Worm (Caenorhabditis elegans) whole organism, young adult: Measurements from ENCODE around the gene F11A5.13.

ENCODE experiments used
- B0035.1 ChIP-seq: sonication (generic microtip); optimal IDR thresholded peaks from 2 replicates; lab custom pipeline; 2016; ENCODE audit warnings: missing genetic modification characterization, mild to moderate bottlenecking, missing compliant biosample characterization, missing genotype, missing genetic modification reagents
- B0336.3 ChIP-seq: fragments of 200-800 bp; sonication (Bioruptor generic); IDR thresholded peaks from 2 replicates; pipeline ENCODE4 v1.3.6; 2022; ENCODE audit warnings: missing genetic modification characterization, missing compliant biosample characterization
- D2030.7 ChIP-seq: fragments of 200-800 bp; sonication (Bioruptor generic); IDR thresholded peaks from 2 replicates; pipeline ENCODE4 v1.3.6; 2022; ENCODE audit warnings: missing genetic modification reagents, missing genetic modification characterization, missing compliant biosample characterization
- F23B12.7 ChIP-seq: sonication (generic microtip); optimal IDR thresholded peaks from 2 replicates; lab custom pipeline; 2017; ENCODE audit warnings: missing genetic modification characterization, mild to moderate bottlenecking, missing compliant biosample characterization, antibody characterized with exemption, moderate library complexity; ENCODE audit not compliant: insufficient read depth
- F49E8.2 ChIP-seq: sonication (generic microtip); optimal IDR thresholded peaks from 3 replicates; lab custom pipeline; 2017; ENCODE audit warnings: missing genetic modification characterization, mild to moderate bottlenecking, missing compliant biosample characterization, antibody characterized with exemption, moderate library complexity; ENCODE audit not compliant: insufficient read depth
- F57C9.4 ChIP-seq: sonication (generic microtip); optimal IDR thresholded peaks from 2 replicates; lab custom pipeline; 2017; ENCODE audit warnings: mild to moderate bottlenecking, missing genetic modification characterization, missing compliant biosample characterization
- K11D2.4 ChIP-seq: fragments of 200-800 bp; sonication (Bioruptor generic); IDR thresholded peaks from 2 replicates; pipeline ENCODE4 v1.3.6; 2022; ENCODE audit warnings: missing genetic modification reagents, missing genetic modification characterization, missing compliant biosample characterization
- K12H6.12 ChIP-seq: fragments of 200-800 bp; sonication (Bioruptor generic); optimal IDR thresholded peaks from 2 replicates; lab custom pipeline; 2018; ENCODE audit warnings: mild to moderate bottlenecking, missing genetic modification characterization, missing compliant biosample characterization
- Y53F4B.3 ChIP-seq: fragments of 200-800 bp; sonication (Bioruptor generic); IDR thresholded peaks from 2 replicates; pipeline ENCODE4 v1.3.6; 2022; ENCODE audit warnings: missing genetic modification reagents, missing genetic modification characterization, missing compliant biosample characterization
- Y67H2A.10 ChIP-seq: fragments of 200-800 bp; sonication (Bioruptor generic); conservative IDR thresholded peaks from 2 replicates; pipeline ENCODE4 v1.3.6; 2022; ENCODE audit warnings: missing genetic modification reagents, missing genetic modification characterization, missing compliant biosample characterization
- aptf-2 ChIP-seq: fragments of 200-800 bp; sonication (Bioruptor generic); conservative IDR thresholded peaks from 2 replicates; pipeline ENCODE4 v1.3.6; 2022; ENCODE audit warnings: missing genetic modification reagents, missing genetic modification characterization, missing compliant biosample characterization
- aptf-3 ChIP-seq: fragments of 200-800 bp; sonication (Bioruptor generic); IDR thresholded peaks from 2 replicates; pipeline ENCODE4 v1.3.6; 2022; ENCODE audit warnings: missing genetic modification characterization, missing compliant biosample characterization
- attf-5 ChIP-seq: fragments of 200-800 bp; sonication (Bioruptor generic); optimal IDR thresholded peaks from 2 replicates; lab custom pipeline; 2018; ENCODE audit warnings: mild to moderate bottlenecking, missing genetic modification characterization, missing compliant biosample characterization
- ceh-79 ChIP-seq: sonication (generic microtip); optimal IDR thresholded peaks from 2 replicates; lab custom pipeline; 2017; ENCODE audit warnings: mild to moderate bottlenecking, missing genetic modification characterization, missing compliant biosample characterization
- him-1 ChIP-seq: sonication (generic microtip); optimal IDR thresholded peaks from 2 replicates; lab custom pipeline; 2016; ENCODE audit warnings: missing genotype, missing genetic modification reagents, missing genetic modification characterization, missing compliant biosample characterization
- hlh-12 ChIP-seq: sonication (generic microtip); optimal IDR thresholded peaks from 2 replicates; lab custom pipeline; 2016; ENCODE audit warnings: missing genetic modification characterization, missing compliant biosample characterization
- hlh-26 ChIP-seq: fragments of 200-800 bp; sonication (Bioruptor generic); conservative IDR thresholded peaks from 2 replicates; pipeline ENCODE4 v1.3.6; 2022; ENCODE audit warnings: missing genetic modification reagents, missing genetic modification characterization, missing compliant biosample characterization
- hsf-1 ChIP-seq: fragments of 200-800 bp; sonication (Bioruptor generic); IDR thresholded peaks from 2 replicates; pipeline ENCODE4 v1.3.6; 2022; ENCODE audit warnings: missing genetic modification reagents, missing genetic modification characterization, missing compliant biosample characterization
- lin-40 ChIP-seq: sonication (generic microtip); optimal IDR thresholded peaks from 2 replicates; lab custom pipeline; 2016; ENCODE audit warnings: missing genetic modification characterization, mild to moderate bottlenecking, missing compliant biosample characterization, missing genotype, missing genetic modification reagents
- lsl-1 ChIP-seq: fragments of 200-800 bp; sonication (Bioruptor generic); optimal IDR thresholded peaks from 2 replicates; lab custom pipeline; 2018; ENCODE audit warnings: mild to moderate bottlenecking, missing genetic modification characterization, moderate library complexity, missing compliant biosample characterization
- mel-28 ChIP-seq: sonication (generic microtip); optimal IDR thresholded peaks from 2 replicates; lab custom pipeline; 2016; ENCODE audit warnings: borderline replicate concordance, mild to moderate bottlenecking, missing genetic modification characterization, missing compliant biosample characterization
- nfya-1 ChIP-seq: sonication (generic microtip); optimal IDR thresholded peaks from 2 replicates; lab custom pipeline; 2017; ENCODE audit warnings: antibody characterized with exemption, missing compliant biosample characterization, missing genetic modification characterization, borderline replicate concordance; ENCODE audit not compliant: insufficient read depth
- nfya-2 ChIP-seq: fragments of 200-800 bp; sonication (Bioruptor generic); IDR thresholded peaks from 2 replicates; pipeline ENCODE4 v1.3.6; 2022; ENCODE audit warnings: missing genetic modification reagents, missing genetic modification characterization, missing compliant biosample characterization
- nhr-179 ChIP-seq: sonication (generic microtip); optimal IDR thresholded peaks from 2 replicates; lab custom pipeline; 2016; ENCODE audit warnings: mild to moderate bottlenecking, missing genetic modification characterization, missing compliant biosample characterization
- nhr-90 ChIP-seq: sonication (generic microtip); optimal IDR thresholded peaks from 2 replicates; lab custom pipeline; 2016; ENCODE audit warnings: missing genotype, mild to moderate bottlenecking, missing genetic modification characterization, missing compliant biosample characterization
- rcor-1 ChIP-seq: fragments of 200-800 bp; sonication (Bioruptor generic); IDR thresholded peaks from 2 replicates; pipeline ENCODE4 v1.3.6; 2022; ENCODE audit warnings: missing genetic modification reagents, missing genetic modification characterization, missing compliant biosample characterization
- snpc-1.3 ChIP-seq: sonication (generic microtip); optimal IDR thresholded peaks from 2 replicates; lab custom pipeline; 2017; ENCODE audit warnings: missing genetic modification characterization, mild to moderate bottlenecking, missing compliant biosample characterization, antibody characterized with exemption, moderate library complexity, missing genotype, missing genetic modification reagents; ENCODE audit not compliant: insufficient read depth
- snpc-4 ChIP-seq, 5 experiments: fragments of 150-350 bp in 1 of 5; sonication (generic microtip) in 4 of 5; optimal IDR thresholded peaks; 2 replicates each; lab custom pipeline; 2014 to 2018; ENCODE audit warnings: missing genetic modification characterization in 5 of 5, missing biosample characterization in 3 of 5, antibody characterized with exemption in 2 of 5, mild to moderate bottlenecking in 2 of 5, missing compliant biosample characterization in 2 of 5, missing genotype in 2 of 5, moderate library complexity in 2 of 5, missing genetic modification reagents in 1 of 5
- tbp1 ChIP-seq: fragments of 200-800 bp; sonication (Bioruptor generic); optimal IDR thresholded peaks from 2 replicates; lab custom pipeline; 2018; ENCODE audit warnings: mild to moderate bottlenecking, missing genetic modification characterization, missing compliant biosample characterization
- unc-130 ChIP-seq: sonication (generic microtip); optimal IDR thresholded peaks from 2 replicates; lab custom pipeline; 2016; ENCODE audit warnings: missing genetic modification reagents, missing genetic modification characterization, missing compliant biosample characterization
- unc-62 ChIP-seq: fragments of 150-350 bp; optimal IDR thresholded peaks from 2 replicates; lab custom pipeline; 2014; ENCODE audit warnings: missing biosample characterization, missing genetic modification reagents, missing genetic modification characterization
- zim-3 ChIP-seq: sonication (generic microtip); optimal IDR thresholded peaks from 2 replicates; lab custom pipeline; 2017; ENCODE audit warnings: mild to moderate bottlenecking, missing genetic modification characterization, moderate library complexity, missing compliant biosample characterization
- ztf-28 ChIP-seq: fragments of 200-800 bp; sonication (Bioruptor generic); IDR thresholded peaks from 2 replicates; pipeline ENCODE4 v1.3.6; 2022; ENCODE audit warnings: missing genetic modification reagents, missing genetic modification characterization, missing compliant biosample characterization
- ztf-3 ChIP-seq: fragments of 200-800 bp; sonication (Bioruptor generic); optimal IDR thresholded peaks from 2 replicates; lab custom pipeline; 2018; ENCODE audit warnings: mild to moderate bottlenecking, missing genetic modification characterization, missing compliant biosample characterization
- ztf-6 ChIP-seq: fragments of 200-800 bp; sonication (Bioruptor generic); IDR thresholded peaks from 2 replicates; pipeline ENCODE4 v1.3.6; 2022; ENCODE audit warnings: missing genetic modification reagents, missing genetic modification characterization, missing compliant biosample characterization

Gene F11A5.13

DNA sequence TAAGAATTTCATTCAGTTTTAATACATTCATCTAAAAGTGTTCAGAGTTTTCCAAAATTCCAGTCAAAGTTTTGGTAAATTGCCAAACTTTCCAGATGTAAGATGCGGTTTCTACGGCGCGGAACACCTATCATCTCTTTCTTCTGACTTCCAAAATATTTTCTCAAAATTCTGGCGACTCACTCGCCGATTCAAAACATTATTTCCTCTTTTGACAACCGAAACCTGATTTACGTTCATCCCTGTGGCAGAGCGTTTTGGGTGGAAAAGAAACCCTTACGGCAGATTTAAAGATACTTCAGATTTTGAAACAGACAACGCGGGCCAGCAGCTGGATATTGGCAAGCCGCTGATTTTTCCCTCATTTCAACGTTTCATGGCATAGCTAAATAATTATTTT is 28.5 kb downstream of the F11A5.13 start, which contains the start of gene F11A5.5:
F11A5.5 (plus strand) TSS at position 301 of the 400 bp plus-strand sequence.
- TF ChIP-seq aptf-3 (no peak), D2030.7 (GFP tag; lab: Robert Waterston, UW) (no peak), nfya-2 (GFP tag; lab: Robert Waterston, UW) (no peak), lsl-1 (no peak), attf-5 (GFP tag; lab: Kevin White, UChicago) (no peak), hsf-1 (GFP tag; lab: Robert Waterston, UW) (no peak), mel-28 (tag; lab: Kevin White, UChicago) (no peak)
- TF ChIP-seq, all 124 proteins: peak for 0

DNA sequence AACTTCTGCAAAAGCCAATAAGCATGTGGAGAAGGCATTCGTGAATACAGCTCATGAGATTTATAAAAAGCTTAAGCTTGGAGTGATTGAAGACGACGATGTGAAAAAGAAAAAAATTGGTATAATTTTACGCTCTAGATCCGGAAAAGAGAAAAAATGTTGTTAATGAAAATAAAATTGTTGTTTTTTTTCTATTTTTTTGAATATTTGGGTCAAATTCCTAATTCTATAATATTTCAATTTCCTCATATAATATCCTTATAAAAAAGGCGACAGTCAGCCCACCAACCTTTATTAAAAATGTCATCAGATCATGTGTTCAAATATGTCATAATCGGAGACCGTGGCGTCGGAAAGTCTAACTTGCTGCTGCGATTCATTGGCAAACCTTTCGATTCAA is 31.1 kb downstream of the F11A5.13 start, which contains the start of gene rabr-3:
rabr-3 (plus strand) TSS at position 301 of the 400 bp plus-strand sequence.
- TF ChIP-seq Y53F4B.3 (GFP tag; lab: Robert Waterston, UW) (no peak), unc-130 (GFP tag; lab: Kevin White, UChicago) (no peak), snpc-4 (GFP tag; optimal IDR thresholded peaks at IDR 0.05; lab: Kevin White, UChicago) (no peak), snpc-4 (tag; optimal IDR thresholded peaks at IDR 0.05; lab: Kevin White, UChicago) (no peak), ztf-3 (no peak), ztf-6 (GFP tag; lab: Robert Waterston, UW) (no peak), lin-40 (tag; lab: Kevin White, UChicago) (no peak), zim-3 (tag; lab: Kevin White, UChicago) (no peak), F49E8.2 (tag; lab: Kevin White, UChicago) (no peak), him-1 (tag; lab: Kevin White, UChicago) (no peak), snpc-1.3 (tag; lab: Kevin White, UChicago) (no peak), B0035.1 (tag; lab: Kevin White, UChicago) (no peak), mel-28 (tag; lab: Kevin White, UChicago) (no peak)

DNA sequence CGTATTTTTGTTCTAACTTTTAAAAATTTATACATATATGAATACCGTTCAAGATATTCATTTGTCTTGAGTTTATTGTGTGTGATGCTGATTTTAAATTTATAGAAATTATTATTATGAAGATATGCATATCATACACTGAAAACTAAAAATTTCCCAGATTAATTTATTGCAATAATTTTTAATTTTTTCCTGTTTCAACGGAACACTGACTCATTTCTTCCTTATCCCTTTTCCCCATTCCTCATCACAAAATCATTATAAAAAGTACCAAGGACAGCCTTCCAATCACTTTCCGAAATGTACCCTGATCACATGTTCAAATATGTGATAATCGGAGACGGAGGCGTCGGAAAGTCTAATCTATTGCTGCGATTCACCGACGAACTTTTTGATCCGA is 31.8 kb downstream of the F11A5.13 start, which contains the start of gene rabr-4:
rabr-4 (plus strand) TSS at position 301 of the 400 bp plus-strand sequence.
- TF ChIP-seq F23B12.7 (tag; lab: Kevin White, UChicago) = no peak
- TF ChIP-seq B0035.1 (tag; lab: Kevin White, UChicago) = no peak
- TF ChIP-seq unc-62 (GFP tag; lab: Kevin White, UChicago) = no peak
- no peak for TF ChIP-seq hlh-26 (GFP tag; lab: Robert Waterston, UW)
- no peak for TF ChIP-seq hsf-1 (GFP tag; lab: Robert Waterston, UW)

DNA sequence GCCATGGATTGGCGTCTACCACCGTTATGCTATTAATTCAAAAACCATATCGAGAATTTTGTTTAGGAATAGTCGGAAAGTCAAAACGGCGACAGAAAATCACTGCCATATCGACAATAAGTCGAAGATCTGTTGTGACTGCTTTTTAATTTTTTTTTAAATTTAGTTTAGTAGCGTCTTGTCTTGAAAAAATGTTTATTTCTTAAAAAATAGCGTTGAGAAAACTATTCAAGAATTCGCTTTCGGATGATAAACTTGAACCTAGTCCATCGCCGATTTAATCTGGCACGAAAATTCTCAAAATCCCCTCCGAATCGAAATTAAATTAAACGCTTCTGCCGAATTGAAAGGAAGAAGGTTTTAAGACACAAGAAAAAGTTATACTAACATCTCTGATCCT is 34.4 kb downstream of the F11A5.13 start, which contains the start of gene srh-279:
srh-279 (plus strand) TSS at position 301 of the 400 bp plus-strand sequence.
- TF ChIP-seq nhr-179 (tag; lab: Kevin White, UChicago) = no peak
- no peak for TF ChIP-seq ztf-28
- no peak for TF ChIP-seq aptf-2 (GFP tag; lab: Robert Waterston, UW)
- no peak for TF ChIP-seq nhr-90 (tag; lab: Kevin White, UChicago)
- no peak for TF ChIP-seq nfya-1 (tag; lab: Kevin White, UChicago)
- no peak for TF ChIP-seq B0336.3
- no peak for TF ChIP-seq hlh-12 (tag; lab: Kevin White, UChicago)
- TF ChIP-seq rcor-1 (GFP tag; lab: Robert Waterston, UW) = no peak
- no peak for TF ChIP-seq F57C9.4 (tag; lab: Kevin White, UChicago)
- TF ChIP-seq tbp1 (GFP tag; lab: Kevin White, UChicago) = no peak
- TF ChIP-seq K12H6.12 (tag; lab: Kevin White, UChicago) = no peak
- no peak for TF ChIP-seq K11D2.4 (GFP tag; lab: Robert Waterston, UW)
- no peak for TF ChIP-seq ceh-79 (tag; lab: Kevin White, UChicago)
- no peak for TF ChIP-seq Y67H2A.10 (GFP tag; lab: Robert Waterston, UW)
- TF ChIP-seq, all 124 proteins: peak for 0
